Fruit fly (Drosophila melanogaster): ENCODE measurements around the gene Sgs7.
A peak's percentile ranks its signal among the peaks of the same experiment; 100 is the strongest.

Gene Sgs7

dm6 chr3L:11554338-11554737 lies 44.7 kb downstream of the Sgs7 start (continued):
- TF ChIP-seq gt (GFP tag; IDR thresholded peaks at IDR 0.05) (no peak), Deaf1 (tag; optimal IDR thresholded peaks at IDR 0.05) (peak; percentile 53), peb (GFP tag; IDR thresholded peaks at IDR 0.05) (peak; percentile 66), Drgx (GFP tag; IDR thresholded peaks at IDR 0.05) (peak; percentile 69), ttk (GFP tag; IDR thresholded peaks at IDR 0.05) (peak; percentile 65), TFAM (GFP tag; optimal IDR thresholded peaks at IDR 0.05) (peak; percentile 46), ro (GFP tag; IDR thresholded peaks at IDR 0.05) (peak; percentile 67; the same call in 1 of the 2 replicates), CG10209 (GFP tag; optimal IDR thresholded peaks at IDR 0.05) (peak; percentile 82), CG17612 (GFP tag; IDR thresholded peaks at IDR 0.05) (0 out of 2 replicates have a peak, but pooled peaks have one; percentile 7), Bteb2 (GFP tag; optimal IDR thresholded peaks at IDR 0.05) (peak; percentile 51), CG17829 (tag; optimal IDR thresholded peaks at IDR 0.05) (peak; percentile 96), CG6813 (GFP tag; optimal IDR thresholded peaks at IDR 0.05) (peak; percentile 84), ken (GFP tag; IDR thresholded peaks at IDR 0.05) (peak; percentile 80), CG14050 (GFP tag; IDR thresholded peaks at IDR 0.05) (no peak), NC2β (GFP tag; optimal IDR thresholded peaks at IDR 0.05) (peak; percentile 88), Adf1 (GFP tag; IDR thresholded peaks at IDR 0.05) (no peak), so (GFP tag; IDR thresholded peaks at IDR 0.05) (0 out of 3 replicates have a peak, but pooled peaks have one; percentile 23), CG43689 (GFP tag; IDR thresholded peaks at IDR 0.05) (0 out of 2 replicates have a peak, but pooled peaks have one; percentile 32), H15 (GFP tag; IDR thresholded peaks at IDR 0.05) (peak; percentile 79), CG10959 (GFP tag; IDR thresholded peaks at IDR 0.05) (peak; percentile 95), Antp (GFP tag; optimal IDR thresholded peaks at IDR 0.05) (peak; percentile 59), gcm2 (GFP tag; optimal IDR thresholded peaks at IDR 0.05) (no peak), MTF-1 (GFP tag; optimal IDR thresholded peaks at IDR 0.05; ENCODE audit: borderline replicate concordance) (peak; percentile 83), az2 (GFP tag; optimal IDR thresholded peaks at IDR 0.05) (peak; percentile 90), CG18011 (GFP tag; optimal IDR thresholded peaks at IDR 0.05) (no peak), CG3847 (GFP tag; IDR thresholded peaks at IDR 0.05) (0 out of 2 replicates have a peak, but pooled peaks have one; percentile 15), CG8290 (GFP tag; optimal IDR thresholded peaks at IDR 0.05) (peak; percentile 87), CG8290 (tag; optimal IDR thresholded peaks at IDR 0.05) (peak; percentile 48 to 67), seq (GFP tag; IDR thresholded peaks at IDR 0.05) (peak; percentile 51; the same call in 1 of the 2 replicates), ftz-f1 (GFP tag; optimal IDR thresholded peaks at IDR 0.05) (no peak), dysf (GFP tag; IDR thresholded peaks at IDR 0.05) (peak; percentile 73), CG9932 (GFP tag; IDR thresholded peaks at IDR 0.05) (peak; percentile 20; the same call in 1 of the 2 replicates), CG4707 (GFP tag; optimal IDR thresholded peaks at IDR 0.05) (peak; percentile 67), CG4404 (GFP tag; IDR thresholded peaks at IDR 0.05) (peak; percentile 90), CG1602 (GFP tag; optimal IDR thresholded peaks at IDR 0.05) (peak; percentile 82), CG1529 (GFP tag; optimal IDR thresholded peaks at IDR 0.05) (peak; percentile 85), mirr (GFP tag; optimal IDR thresholded peaks at IDR 0.05) (no peak), cato (GFP tag; optimal IDR thresholded peaks at IDR 0.05; ENCODE audit: borderline replicate concordance) (peak; percentile 63), unc-4 (GFP tag; IDR thresholded peaks at IDR 0.05; ENCODE audit: partially characterized antibody) (no peak), CG31365 (tag; optimal IDR thresholded peaks at IDR 0.05) (peak; percentile 4), CG32532 (GFP tag; IDR thresholded peaks at IDR 0.05) (peak; percentile 56; the same call in 1 of the 2 replicates), Awh (GFP tag; IDR thresholded peaks at IDR 0.05) (peak; percentile 61), Oaz (GFP tag; IDR thresholded peaks at IDR 0.05) (no peak), CG11560 (tag; IDR thresholded peaks at IDR 0.05) (no peak), CG17359 (tag; optimal IDR thresholded peaks at IDR 0.05) (peak; percentile 79), CG3838 (GFP tag; optimal IDR thresholded peaks at IDR 0.05) (peak; percentile 61), ATbp (GFP tag; optimal IDR thresholded peaks at IDR 0.05) (peak; percentile 68), CG10431 (GFP tag; optimal IDR thresholded peaks at IDR 0.05) (peak; percentile 41), Meics (GFP tag; optimal IDR thresholded peaks at IDR 0.05) (peak; percentile 51), Mad (GFP tag; optimal IDR thresholded peaks at IDR 0.05) (peak; percentile 81), ranshi (GFP tag; IDR thresholded peaks at IDR 0.05) (peak; percentile 79), row (GFP tag; IDR thresholded peaks at IDR 0.05) (peak; percentile 79)
